Fruit fly (Drosophila melanogaster) whole organism, embryonic: ENCODE measurements around the gene Sptz.
A peak's percentile ranks its signal among the peaks of the same experiment; 100 is the strongest.

Experiments
- Awh ChIP-seq: fragments of 200-800 bp; sonication (Bioruptor generic); IDR thresholded peaks from 2 replicates; pipeline ENCODE4, ENCODE4 v1.3.6; 2022; ENCODE audit warnings: missing biosample characterization, missing genetic modification characterization
- B-H1 ChIP-seq: fragments of 200-800 bp; sonication (Bioruptor generic); IDR thresholded peaks from 3 replicates; pipeline ENCODE4 v1.3.6; 2022; ENCODE audit warnings: missing biosample characterization, missing genetic modification characterization
- B-H2 ChIP-seq: fragments of 200-800 bp; sonication (Bioruptor generic); optimal IDR thresholded peaks from 2 replicates; lab custom pipeline; 2018; ENCODE audit warnings: missing biosample characterization, mild to moderate bottlenecking, missing genetic modification characterization
- CG10147 ChIP-seq: fragments of 200-800 bp; sonication (Bioruptor generic); optimal IDR thresholded peaks from 2 replicates; lab custom pipeline; 2019; ENCODE audit warnings: missing biosample characterization, mild to moderate bottlenecking, missing genetic modification characterization, moderate library complexity
- CG10267 ChIP-seq: fragments of 200-800 bp; sonication (Bioruptor generic); optimal IDR thresholded peaks from 2 replicates; lab custom pipeline; 2018; ENCODE audit warnings: missing biosample characterization, mild to moderate bottlenecking, missing genetic modification characterization, moderate library complexity
- CG10321 ChIP-seq: fragments of 200-800 bp; sonication (Bioruptor generic); IDR thresholded peaks from 2 replicates; pipeline ENCODE4 v1.3.6; 2022; ENCODE audit warnings: missing biosample characterization, missing genetic modification characterization
- CG10431 ChIP-seq: fragments of 200-800 bp; sonication (Bioruptor generic); optimal IDR thresholded peaks from 3 replicates; lab custom pipeline; 2018; ENCODE audit warnings: missing biosample characterization, mild to moderate bottlenecking, missing genetic modification characterization
- CG1233 ChIP-seq: fragments of 200-800 bp; sonication (Bioruptor generic); optimal IDR thresholded peaks from 4 replicates; lab custom pipeline; 2018; ENCODE audit warnings: missing biosample characterization, mild to moderate bottlenecking, missing genetic modification characterization
- CG12942 ChIP-seq: fragments of 200-800 bp; sonication (Bioruptor generic); optimal IDR thresholded peaks from 3 replicates; lab custom pipeline; 2016; ENCODE audit warnings: missing biosample characterization, missing genetic modification characterization
- CG13424 ChIP-seq: fragments of 200-800 bp; sonication (Bioruptor generic); optimal IDR thresholded peaks from 2 replicates; lab custom pipeline; 2019; ENCODE audit warnings: missing biosample characterization, mild to moderate bottlenecking, missing genetic modification characterization, moderate library complexity
- CG15073 ChIP-seq: fragments of 200-800 bp; sonication (Bioruptor generic); optimal IDR thresholded peaks from 2 replicates; lab custom pipeline; 2016; ENCODE audit warnings: missing biosample characterization, missing genetic modification characterization
- CG2116 ChIP-seq: fragments of 200-800 bp; sonication (Bioruptor generic); optimal IDR thresholded peaks from 3 replicates; lab custom pipeline; 2018; ENCODE audit warnings: missing biosample characterization, mild to moderate bottlenecking, missing genetic modification characterization
- CG2202 ChIP-seq: fragments of 200-800 bp; sonication (Bioruptor generic); optimal IDR thresholded peaks from 2 replicates; lab custom pipeline; 2018; ENCODE audit warnings: missing biosample characterization, mild to moderate bottlenecking, missing genetic modification characterization
- CG2889 ChIP-seq: fragments of 200-800 bp; sonication (Bioruptor generic); IDR thresholded peaks from 3 replicates; pipeline ENCODE4 v1.3.6; 2022; ENCODE audit warnings: missing biosample characterization, missing genetic modification characterization
- CG30431 ChIP-seq: fragments of 200-800 bp; sonication (Bioruptor generic); optimal IDR thresholded peaks from 2 replicates; lab custom pipeline; 2017; ENCODE audit warnings: missing biosample characterization, missing genetic modification characterization
- CG3726 ChIP-seq: fragments of 200-800 bp; sonication (Bioruptor generic); IDR thresholded peaks from 3 replicates; pipeline ENCODE4, ENCODE4 v1.3.6; 2022; ENCODE audit warnings: missing biosample characterization, missing genetic modification characterization
- CG4282 ChIP-seq: fragments of 200-800 bp; sonication (Bioruptor generic); optimal IDR thresholded peaks from 2 replicates; lab custom pipeline; 2016; ENCODE audit warnings: missing biosample characterization, missing genetic modification characterization
- CG4328 ChIP-seq: fragments of 200-800 bp; sonication (Bioruptor generic); optimal IDR thresholded peaks from 3 replicates; lab custom pipeline; 2017; ENCODE audit warnings: missing biosample characterization, missing genetic modification reagents, missing genetic modification characterization
- CG5180 ChIP-seq: fragments of 200-800 bp; sonication (Bioruptor generic); optimal IDR thresholded peaks from 3 replicates; lab custom pipeline; 2017; ENCODE audit warnings: missing biosample characterization, missing genetic modification characterization, mild to moderate bottlenecking, moderate library complexity, missing genetic modification reagents
- CG7745 ChIP-seq: fragments of 200-800 bp; sonication (Bioruptor generic); optimal IDR thresholded peaks from 2 replicates; lab custom pipeline; 2018; ENCODE audit warnings: missing biosample characterization, mild to moderate bottlenecking, missing genetic modification characterization, moderate library complexity
- CG7786 ChIP-seq: fragments of 200-800 bp; sonication (Bioruptor generic); optimal IDR thresholded peaks from 2 replicates; lab custom pipeline; 2016; ENCODE audit warnings: missing biosample characterization, missing genetic modification characterization
- Dp ChIP-seq: fragments of 200-800 bp; sonication (Bioruptor generic); optimal IDR thresholded peaks from 2 replicates; lab custom pipeline; 2018; ENCODE audit warnings: missing biosample characterization, mild to moderate bottlenecking, missing genetic modification characterization, moderate library complexity
- ERR ChIP-seq: fragments of 200-800 bp; sonication (Bioruptor generic); optimal IDR thresholded peaks from 2 replicates; lab custom pipeline; 2016; ENCODE audit warnings: missing biosample characterization, missing genetic modification characterization
- Fer1 ChIP-seq: fragments of 200-800 bp; sonication (Bioruptor generic); optimal IDR thresholded peaks from 2 replicates; lab custom pipeline; 2017; ENCODE audit warnings: missing biosample characterization, mild to moderate bottlenecking, missing genetic modification characterization
- HLH3B ChIP-seq: fragments of 200-800 bp; sonication (Bioruptor generic); IDR thresholded peaks from 2 replicates; pipeline ENCODE4 v1.3.6; 2022; ENCODE audit warnings: missing biosample characterization, missing genetic modification characterization
- Lhr ChIP-seq: fragments of 200-800 bp; sonication (Bioruptor generic); optimal IDR thresholded peaks from 3 replicates; lab custom pipeline; 2017; ENCODE audit warnings: mild to moderate bottlenecking, missing biosample characterization, missing genetic modification reagents, missing genetic modification characterization
- NC2β ChIP-seq: fragments of 200-800 bp; sonication (Bioruptor generic); optimal IDR thresholded peaks from 2 replicates; lab custom pipeline; 2016; ENCODE audit warnings: missing biosample characterization, missing genetic modification characterization
- Nf-YC ChIP-seq: fragments of 200-800 bp; optimal IDR thresholded peaks from 3 replicates; lab custom pipeline; 2019; ENCODE audit warnings: missing biosample characterization, mild to moderate bottlenecking, missing genetic modification characterization, moderate library complexity
- NfI ChIP-seq: fragments of 200-800 bp; sonication (Bioruptor generic); optimal IDR thresholded peaks from 3 replicates; lab custom pipeline; 2018; ENCODE audit warnings: missing biosample characterization, mild to moderate bottlenecking, missing genetic modification characterization, moderate library complexity
- Side ChIP-seq: fragments of 200-800 bp; sonication (Bioruptor generic); optimal IDR thresholded peaks from 2 replicates; lab custom pipeline; 2016; ENCODE audit warnings: missing biosample characterization, missing genetic modification characterization
- Ssrp ChIP-seq: fragments of 200-800 bp; sonication (Bioruptor generic); optimal IDR thresholded peaks from 2 replicates; lab custom pipeline; 2018; ENCODE audit warnings: missing biosample characterization, mild to moderate bottlenecking, missing genetic modification characterization, moderate library complexity
- bowl ChIP-seq: fragments of 200-800 bp; sonication (Bioruptor generic); IDR thresholded peaks from 2 replicates; pipeline ENCODE4 v1.3.6; 2022; ENCODE audit warnings: missing biosample characterization, missing genetic modification characterization
- bsh ChIP-seq, 2 experiments: fragments of 200-800 bp; sonication (Bioruptor generic); optimal IDR thresholded peaks; 2 replicates each; lab custom pipeline; 2017 to 2018; ENCODE audit warnings: mild to moderate bottlenecking in 2 of 2, missing biosample characterization in 2 of 2, missing genetic modification characterization in 2 of 2, moderate library complexity in 1 of 2
- chn ChIP-seq: fragments of 200-800 bp; sonication (Bioruptor generic); optimal IDR thresholded peaks from 2 replicates; lab custom pipeline; 2016; ENCODE audit warnings: missing biosample characterization, missing genetic modification characterization
- corto ChIP-seq: fragments of 200-800 bp; sonication (Bioruptor generic); optimal IDR thresholded peaks from 2 replicates; lab custom pipeline; 2016; ENCODE audit warnings: missing biosample characterization, mild to moderate bottlenecking, missing genetic modification characterization, moderate library complexity
- crp ChIP-seq, 2 experiments: fragments of 200-800 bp; sonication (Bioruptor generic); optimal IDR thresholded peaks; 2 replicates in 1 of 2; 3 replicates in 1 of 2; lab custom pipeline; 2017; ENCODE audit warnings: missing biosample characterization in 2 of 2, missing genetic modification characterization in 2 of 2, mild to moderate bottlenecking in 1 of 2, moderate library complexity in 1 of 2
- danr ChIP-seq: fragments of 200-800 bp; sonication (Bioruptor generic); IDR thresholded peaks from 2 replicates; pipeline ENCODE4 v1.3.6; 2022; ENCODE audit warnings: missing biosample characterization, missing genetic modification characterization
- dm ChIP-seq: fragments of 200-800 bp; sonication (Bioruptor generic); optimal IDR thresholded peaks from 3 replicates; lab custom pipeline; 2016; ENCODE audit warnings: missing biosample characterization, missing genetic modification characterization
- jumu ChIP-seq: fragments of 200-800 bp; sonication (Bioruptor generic); optimal IDR thresholded peaks from 3 replicates; lab custom pipeline; 2016; ENCODE audit warnings: missing biosample characterization, missing genetic modification characterization
- mam ChIP-seq: fragments of 200-800 bp; sonication (Bioruptor generic); optimal IDR thresholded peaks from 3 replicates; lab custom pipeline; 2016; ENCODE audit warnings: missing biosample characterization, missing genetic modification characterization
- nau ChIP-seq: fragments of 200-800 bp; sonication (Bioruptor generic); optimal IDR thresholded peaks from 3 replicates; lab custom pipeline; 2017; ENCODE audit warnings: missing biosample characterization, mild to moderate bottlenecking, missing genetic modification characterization, missing genetic modification reagents
- nmo ChIP-seq: fragments of 200-800 bp; sonication (Bioruptor generic); optimal IDR thresholded peaks from 2 replicates; lab custom pipeline; 2018; ENCODE audit warnings: missing biosample characterization, mild to moderate bottlenecking, missing genetic modification characterization, moderate library complexity
- pho ChIP-seq: fragments of 200-800 bp; sonication (Bioruptor generic); optimal IDR thresholded peaks from 2 replicates; lab custom pipeline; 2016; ENCODE audit warnings: missing biosample characterization, missing genetic modification characterization
- pros ChIP-seq: fragments of 200-800 bp; sonication (Bioruptor generic); optimal IDR thresholded peaks from 3 replicates; lab custom pipeline; 2019; ENCODE audit warnings: missing biosample characterization, mild to moderate bottlenecking, missing genetic modification characterization, moderate library complexity
- pum ChIP-seq: fragments of 200-800 bp; sonication (Bioruptor generic); optimal IDR thresholded peaks from 2 replicates; lab custom pipeline; 2016; ENCODE audit warnings: missing biosample characterization, missing genetic modification characterization
- unpg ChIP-seq: fragments of 200-800 bp; sonication (Bioruptor generic); optimal IDR thresholded peaks from 3 replicates; lab custom pipeline; 2018; ENCODE audit warnings: missing biosample characterization, mild to moderate bottlenecking, missing genetic modification characterization, moderate library complexity
- vvl ChIP-seq: fragments of 200-800 bp; sonication (Bioruptor generic); IDR thresholded peaks from 2 replicates; pipeline ENCODE4 v1.3.6; 2022; ENCODE audit warnings: missing biosample characterization, missing genetic modification characterization
- wek ChIP-seq: fragments of 200-800 bp; sonication (Bioruptor generic); optimal IDR thresholded peaks from 3 replicates; lab custom pipeline; 2018; ENCODE audit warnings: missing biosample characterization, mild to moderate bottlenecking, missing genetic modification characterization, moderate library complexity
- yki ChIP-seq: fragments of >200 bp; optimal IDR thresholded peaks from 3 replicates; lab custom pipeline; 2018
- z ChIP-seq: fragments of 200-800 bp; sonication (Bioruptor generic); IDR thresholded peaks from 3 replicates; pipeline ENCODE4 v1.3.6; 2022; ENCODE audit warnings: missing biosample characterization, missing genetic modification characterization
- zf30C ChIP-seq: fragments of 200-800 bp; sonication (Bioruptor generic); optimal IDR thresholded peaks from 3 replicates; lab custom pipeline; 2018; ENCODE audit warnings: missing biosample characterization, mild to moderate bottlenecking, missing genetic modification characterization

Gene Sptz

DNA sequence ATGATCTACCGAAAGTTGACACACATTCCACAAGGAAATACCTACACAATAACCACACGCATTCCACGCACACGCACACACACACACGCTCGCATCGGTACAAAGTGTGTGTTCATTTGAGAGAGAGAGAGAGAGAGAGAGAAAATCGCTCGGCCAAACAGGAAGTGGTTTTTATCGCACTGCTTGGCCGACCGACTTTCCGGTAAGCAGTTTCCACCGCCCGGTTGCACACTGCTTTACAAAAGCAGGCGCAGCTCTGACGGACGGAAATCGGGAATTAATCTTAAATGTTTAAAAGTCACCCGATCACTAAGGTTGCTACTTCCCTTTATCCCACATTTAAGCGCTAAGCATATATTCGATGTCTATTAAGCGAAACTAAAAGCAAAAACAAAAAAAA lies 29.1 kb upstream of the Sptz start (continued):
- TF ChIP-seq Dp = no peak
- no peak for TF ChIP-seq danr (GFP tag; lab: Robert Waterston, UW)
- no peak for TF ChIP-seq ERR (GFP tag; lab: Kevin White, UChicago)
- TF ChIP-seq pum (GFP tag; lab: Kevin White, UChicago) = no peak
- TF ChIP-seq Nf-YC (tag; lab: Kevin White, UChicago) = no peak
- no peak for TF ChIP-seq CG4282 (GFP tag; lab: Kevin White, UChicago)
- peak; percentile 81 for TF ChIP-seq NfI (GFP tag; lab: Kevin White, UChicago)
- no peak for TF ChIP-seq CG2889 (GFP tag; lab: Robert Waterston, UW)
- TF ChIP-seq CG7786 (GFP tag; lab: Kevin White, UChicago) = no peak
- peak; percentile 62 for TF ChIP-seq chn (GFP tag; lab: Kevin White, UChicago)
- TF ChIP-seq zf30C = no peak
- peak; percentile 72 for TF ChIP-seq Side
- TF ChIP-seq crp (GFP tag; optimal IDR thresholded peaks at IDR 0.05; lab: Kevin White, UChicago) = no peak
- TF ChIP-seq CG1233 (GFP tag; lab: Kevin White, UChicago) = peak; percentile 88
- peak; percentile 15 for TF ChIP-seq jumu (GFP tag; lab: Kevin White, UChicago)
- peak; percentile 63 for TF ChIP-seq nmo
- 0 out of 3 replicates have a peak, but pooled peaks have one; percentile 55 for TF ChIP-seq z
- no peak for TF ChIP-seq yki (lab: Kevin White, UChicago)
- no peak for TF ChIP-seq NC2β (GFP tag; lab: Kevin White, UChicago)
- TF ChIP-seq corto = no peak
- TF ChIP-seq unpg (GFP tag; lab: Kevin White, UChicago) = no peak
- TF ChIP-seq Ssrp = peak; percentile 45
- TF ChIP-seq CG12942 (GFP tag; lab: Kevin White, UChicago) = peak; percentile 21
- no peak for TF ChIP-seq B-H2 (GFP tag; lab: Kevin White, UChicago)
- TF ChIP-seq pros (GFP tag; lab: Kevin White, UChicago) = peak; percentile 41
- no peak for TF ChIP-seq CG15073 (GFP tag; lab: Kevin White, UChicago)
- TF ChIP-seq CG5180 (GFP tag; lab: Kevin White, UChicago) = peak; percentile 45
- TF ChIP-seq Lhr (GFP tag; lab: Kevin White, UChicago) = peak; percentile 62
- no peak for TF ChIP-seq pho (GFP tag; lab: Kevin White, UChicago)
- TF ChIP-seq B-H1 = 0 out of 3 replicates have a peak, but pooled peaks have one; percentile 31
- TF ChIP-seq CG3726 (GFP tag; lab: Robert Waterston, UW) = 0 out of 3 replicates have a peak, but pooled peaks have one; percentile 38
- peak; percentile 50 for TF ChIP-seq dm (GFP tag; lab: Kevin White, UChicago)
- TF ChIP-seq CG10431 (GFP tag; lab: Kevin White, UChicago) = peak; percentile 72
- no peak for TF ChIP-seq bsh (GFP tag; optimal IDR thresholded peaks at IDR 0.05; lab: Kevin White, UChicago)
- peak; percentile 51 for TF ChIP-seq CG2116 (GFP tag; lab: Kevin White, UChicago)
- peak; percentile 70; the same call in 1 of the 2 replicates for TF ChIP-seq HLH3B (GFP tag; lab: Robert Waterston, UW)
- TF ChIP-seq vvl = no peak
- TF ChIP-seq CG7745 (tag; lab: Kevin White, UChicago) = no peak
- peak; percentile 65 for TF ChIP-seq CG4328 (GFP tag; lab: Kevin White, UChicago)
- no peak; the same call in none of the 2 replicates for TF ChIP-seq Awh
- peak; percentile 84 for TF ChIP-seq wek (GFP tag; lab: Kevin White, UChicago)
- TF ChIP-seq CG30431 (GFP tag; lab: Kevin White, UChicago) = peak; percentile 86
- TF ChIP-seq nau (GFP tag; lab: Kevin White, UChicago) = peak; percentile 56
- TF ChIP-seq CG10267 = peak; percentile 50
- TF ChIP-seq CG2202 (tag; lab: Kevin White, UChicago) = peak; percentile 76
- TF ChIP-seq mam = no peak
- TF ChIP-seq CG13424 = no peak
- no peak for TF ChIP-seq bowl (GFP tag; lab: Robert Waterston, UW)
- TF ChIP-seq CG10147 (GFP tag; lab: Kevin White, UChicago) = no peak
- TF ChIP-seq Fer1 (GFP tag; lab: Kevin White, UChicago) = no peak
- peak; percentile 41; the same call in 1 of the 2 replicates for TF ChIP-seq CG10321 (GFP tag; lab: Robert Waterston, UW)
